Fruit fly (Drosophila melanogaster) whole organism, embryonic: ENCODE data around the gene NANS.

Experiments
- B-H1 ChIP-seq: fragments of 200-800 bp; sonication (Bioruptor generic); IDR thresholded peaks from 3 replicates; pipeline ENCODE4 v1.3.6; 2022; ENCODE audit warnings: missing biosample characterization, missing genetic modification characterization
- B-H2 ChIP-seq: fragments of 200-800 bp; sonication (Bioruptor generic); optimal IDR thresholded peaks from 2 replicates; lab custom pipeline; 2018; ENCODE audit warnings: missing biosample characterization, mild to moderate bottlenecking, missing genetic modification characterization
- Bgb ChIP-seq: fragments of 200-800 bp; sonication (Bioruptor generic); IDR thresholded peaks from 2 replicates; pipeline ENCODE4 v1.3.6; 2022; ENCODE audit warnings: missing biosample characterization, missing genetic modification characterization; ENCODE audit not compliant: partially characterized antibody
- CG11398 ChIP-seq: fragments of 200-800 bp; sonication (Bioruptor generic); optimal IDR thresholded peaks from 2 replicates; lab custom pipeline; 2016; ENCODE audit warnings: missing biosample characterization, missing genetic modification characterization
- CG13123 ChIP-seq: fragments of 200-800 bp; sonication (Bioruptor generic); optimal IDR thresholded peaks from 2 replicates; lab custom pipeline; 2016; ENCODE audit warnings: missing biosample characterization, missing genetic modification characterization
- CG13424 ChIP-seq: fragments of 200-800 bp; sonication (Bioruptor generic); optimal IDR thresholded peaks from 2 replicates; lab custom pipeline; 2019; ENCODE audit warnings: missing biosample characterization, mild to moderate bottlenecking, missing genetic modification characterization, moderate library complexity
- CG15011 ChIP-seq: fragments of 200-800 bp; sonication (Bioruptor generic); optimal IDR thresholded peaks from 3 replicates; lab custom pipeline; 2018; ENCODE audit warnings: missing biosample characterization, mild to moderate bottlenecking, missing genetic modification characterization
- CG17186 ChIP-seq: fragments of 200-800 bp; sonication (Bioruptor generic); optimal IDR thresholded peaks from 3 replicates; lab custom pipeline; 2017; ENCODE audit warnings: missing biosample characterization, missing genetic modification reagents, missing genetic modification characterization
- CG18599 ChIP-seq: fragments of 200-800 bp; sonication (Bioruptor generic); optimal IDR thresholded peaks from 3 replicates; lab custom pipeline; 2017; ENCODE audit warnings: missing biosample characterization, missing genetic modification characterization, mild to moderate bottlenecking, moderate library complexity, missing genetic modification reagents
- CG2120 ChIP-seq: fragments of 200-800 bp; sonication (Bioruptor generic); optimal IDR thresholded peaks from 3 replicates; lab custom pipeline; 2016; ENCODE audit warnings: missing biosample characterization, missing genetic modification characterization
- CG2129 ChIP-seq: fragments of 200-800 bp; sonication (Bioruptor generic); IDR thresholded peaks from 2 replicates; pipeline ENCODE4 v1.3.6; 2022; ENCODE audit warnings: missing biosample characterization, missing genetic modification characterization; ENCODE audit not compliant: partially characterized antibody
- CG33557 ChIP-seq: fragments of 200-800 bp; sonication (Bioruptor generic); optimal IDR thresholded peaks from 2 replicates; lab custom pipeline; 2019; ENCODE audit warnings: missing biosample characterization, mild to moderate bottlenecking, missing genetic modification characterization, moderate library complexity
- CG42726 ChIP-seq: fragments of 200-800 bp; sonication (Bioruptor generic); IDR thresholded peaks from 2 replicates; pipeline ENCODE4 v1.3.6; 2022; ENCODE audit warnings: missing biosample characterization, missing genetic modification characterization; ENCODE audit not compliant: partially characterized antibody
- CG5953 ChIP-seq: fragments of 200-800 bp; sonication (Bioruptor generic); IDR thresholded peaks from 2 replicates; pipeline ENCODE4 v1.3.6; 2022; ENCODE audit warnings: missing biosample characterization, missing genetic modification characterization
- CG6254 ChIP-seq: fragments of 200-800 bp; sonication (Bioruptor generic); optimal IDR thresholded peaks from 3 replicates; lab custom pipeline; 2017; ENCODE audit warnings: mild to moderate bottlenecking, missing biosample characterization, missing genetic modification reagents, missing genetic modification characterization
- CG7271 ChIP-seq: fragments of 200-800 bp; sonication (Bioruptor generic); optimal IDR thresholded peaks from 2 replicates; lab custom pipeline; 2018; ENCODE audit warnings: missing biosample characterization, mild to moderate bottlenecking, missing genetic modification characterization, moderate library complexity
- CG9215 ChIP-seq: fragments of 200-800 bp; sonication (Bioruptor generic); IDR thresholded peaks from 2 replicates; pipeline ENCODE4 v1.3.6; 2022; ENCODE audit warnings: missing biosample characterization, missing genetic modification characterization
- CG9797 ChIP-seq: fragments of 200-800 bp; sonication (Bioruptor generic); optimal IDR thresholded peaks from 3 replicates; lab custom pipeline; 2018; ENCODE audit warnings: missing biosample characterization, mild to moderate bottlenecking, missing genetic modification characterization
- H2.0 ChIP-seq: fragments of 200-800 bp; sonication (Bioruptor generic); IDR thresholded peaks from 2 replicates; pipeline ENCODE4 v1.3.6; 2022; ENCODE audit warnings: missing biosample characterization, missing genetic modification characterization
- Hand ChIP-seq: fragments of 200-800 bp; sonication (Bioruptor generic); optimal IDR thresholded peaks from 2 replicates; lab custom pipeline; 2017; ENCODE audit warnings: mild to moderate bottlenecking, missing biosample characterization, missing genetic modification reagents, missing genetic modification characterization
- Hmx ChIP-seq: fragments of 200-800 bp; sonication (Bioruptor generic); optimal IDR thresholded peaks from 2 replicates; lab custom pipeline; 2016; ENCODE audit warnings: missing biosample characterization, missing genetic modification characterization
- Max ChIP-seq: fragments of 200-800 bp; sonication (Bioruptor generic); optimal IDR thresholded peaks from 2 replicates; lab custom pipeline; 2016; ENCODE audit warnings: missing biosample characterization, mild to moderate bottlenecking, missing genetic modification characterization
- Mrtf ChIP-seq: fragments of 200-800 bp; sonication (Bioruptor generic); IDR thresholded peaks from 3 replicates; pipeline ENCODE4 v1.3.6; 2022; ENCODE audit warnings: missing biosample characterization, missing genetic modification characterization
- Nf-YA ChIP-seq: fragments of 200-800 bp; sonication (Bioruptor generic); IDR thresholded peaks from 2 replicates; pipeline ENCODE4 v1.3.6; 2022; ENCODE audit warnings: missing biosample characterization, missing genetic modification characterization
- NfI ChIP-seq: fragments of 200-800 bp; sonication (Bioruptor generic); optimal IDR thresholded peaks from 3 replicates; lab custom pipeline; 2018; ENCODE audit warnings: missing biosample characterization, mild to moderate bottlenecking, missing genetic modification characterization, moderate library complexity
- Poxn ChIP-seq: fragments of 200-800 bp; sonication (Bioruptor generic); IDR thresholded peaks from 2 replicates; pipeline ENCODE4 v1.3.6; 2022; ENCODE audit warnings: missing biosample characterization, missing genetic modification characterization
- Stat92E ChIP-seq, 3 experiments: fragments of >200 bp in 2 of 3; fragments of 200-800 bp in 1 of 3; sonication (Bioruptor generic) in 1 of 3; optimal IDR thresholded peaks; 2 replicates each; lab custom pipeline; 2017 to 2019; ENCODE audit warnings: missing biosample characterization in 3 of 3, missing genetic modification characterization in 3 of 3, mild to moderate bottlenecking in 1 of 3, moderate library complexity in 1 of 3
- Trl ChIP-seq, 3 experiments: fragments of >200 bp in 2 of 3; fragments of 200-800 bp in 1 of 3; sonication (Bioruptor generic) in 1 of 3; optimal IDR thresholded peaks; 2 replicates in 1 of 3; 3 replicates in 2 of 3; lab custom pipeline; 2016 to 2017; ENCODE audit warnings: missing biosample characterization in 1 of 3, missing genetic modification characterization in 1 of 3
- Xrp1 ChIP-seq: fragments of 200-800 bp; sonication (Bioruptor generic); IDR thresholded peaks from 2 replicates; pipeline ENCODE4 v1.3.6; 2022; ENCODE audit warnings: missing biosample characterization, missing genetic modification characterization
- bigmax ChIP-seq: fragments of 200-800 bp; sonication (Bioruptor generic); optimal IDR thresholded peaks from 2 replicates; lab custom pipeline; 2018; ENCODE audit warnings: missing biosample characterization, mild to moderate bottlenecking, missing genetic modification characterization
- btn ChIP-seq: fragments of 200-800 bp; sonication (Bioruptor generic); optimal IDR thresholded peaks from 2 replicates; lab custom pipeline; 2016; ENCODE audit warnings: missing biosample characterization, missing genetic modification characterization
- cas ChIP-seq: fragments of 200-800 bp; sonication (Bioruptor generic); IDR thresholded peaks from 2 replicates; pipeline ENCODE4 v1.3.6; 2022; ENCODE audit warnings: missing biosample characterization, missing genetic modification characterization
- dati ChIP-seq: fragments of 200-800 bp; sonication (Bioruptor generic); IDR thresholded peaks from 2 replicates; pipeline ENCODE4 v1.3.6; 2022; ENCODE audit warnings: missing biosample characterization, missing genetic modification characterization
- dm ChIP-seq: fragments of 200-800 bp; sonication (Bioruptor generic); optimal IDR thresholded peaks from 3 replicates; lab custom pipeline; 2016; ENCODE audit warnings: missing biosample characterization, missing genetic modification characterization
- gce ChIP-seq: fragments of 200-800 bp; sonication (Bioruptor generic); IDR thresholded peaks from 3 replicates; pipeline ENCODE4 v1.3.6; 2022; ENCODE audit warnings: missing biosample characterization, missing genetic modification characterization
- gt ChIP-seq: fragments of 200-800 bp; sonication (Bioruptor generic); IDR thresholded peaks from 2 replicates; pipeline ENCODE4 v1.3.6; 2022; ENCODE audit warnings: missing biosample characterization, missing genetic modification characterization
- h ChIP-seq: fragments of >200 bp; optimal IDR thresholded peaks from 2 replicates; lab custom pipeline; 2017
- hbn ChIP-seq: fragments of 200-800 bp; sonication (Bioruptor generic); IDR thresholded peaks from 2 replicates; pipeline ENCODE4 v1.3.6; 2022; ENCODE audit warnings: missing biosample characterization, missing genetic modification characterization; ENCODE audit not compliant: partially characterized antibody
- lola ChIP-seq, 3 experiments: fragments of >200 bp in 2 of 3; fragments of 200-800 bp in 1 of 3; sonication (Bioruptor generic) in 1 of 3; optimal IDR thresholded peaks; 2 replicates each; lab custom pipeline; 2017 to 2019; ENCODE audit warnings: missing biosample characterization in 3 of 3, missing genetic modification characterization in 3 of 3, mild to moderate bottlenecking in 1 of 3, moderate library complexity in 1 of 3
- mld ChIP-seq: fragments of 200-800 bp; sonication (Bioruptor generic); IDR thresholded peaks from 3 replicates; pipeline ENCODE4 v1.3.6; 2022; ENCODE audit warnings: missing biosample characterization, missing genetic modification characterization; ENCODE audit not compliant: partially characterized antibody
- nerfin-1 ChIP-seq: fragments of 200-800 bp; sonication (Bioruptor generic); optimal IDR thresholded peaks from 3 replicates; lab custom pipeline; 2019; ENCODE audit warnings: missing biosample characterization, mild to moderate bottlenecking, missing genetic modification characterization, moderate library complexity
- oc ChIP-seq: fragments of 200-800 bp; sonication (Bioruptor generic); optimal IDR thresholded peaks from 2 replicates; lab custom pipeline; 2018; ENCODE audit warnings: missing biosample characterization, mild to moderate bottlenecking, missing genetic modification characterization, moderate library complexity
- peb ChIP-seq: fragments of 200-800 bp; sonication (Bioruptor generic); IDR thresholded peaks from 2 replicates; pipeline ENCODE4 v1.3.6; 2022; ENCODE audit warnings: missing biosample characterization, missing genetic modification characterization
- prd ChIP-seq, 3 experiments: fragments of >200 bp in 2 of 3; fragments of 200-800 bp in 1 of 3; sonication (Bioruptor generic) in 1 of 3; optimal IDR thresholded peaks in 2 of 3; IDR thresholded peaks in 1 of 3; 2 replicates in 2 of 3; 3 replicates in 1 of 3; pipeline versions ENCODE4 v1.3.6 to Lab custom; 2017 to 2022; ENCODE audit warnings: missing biosample characterization in 1 of 3, missing genetic modification characterization in 1 of 3
- rib ChIP-seq: fragments of 200-800 bp; sonication (Bioruptor generic); IDR thresholded peaks from 2 replicates; pipeline ENCODE4 v1.3.6; 2022; ENCODE audit warnings: missing biosample characterization, missing genetic modification characterization
- sob ChIP-seq: fragments of 200-800 bp; sonication (Bioruptor generic); IDR thresholded peaks from 2 replicates; pipeline ENCODE4 v1.3.6; 2022; ENCODE audit warnings: missing biosample characterization, missing genetic modification characterization
- ssp ChIP-seq: fragments of 200-800 bp; sonication (Bioruptor generic); IDR thresholded peaks from 2 replicates; pipeline ENCODE4 v1.3.6; 2022; ENCODE audit warnings: missing biosample characterization, missing genetic modification characterization
- ttk ChIP-seq: fragments of 200-800 bp; sonication (Bioruptor generic); IDR thresholded peaks from 2 replicates; pipeline ENCODE4 v2.1.2; 2022; ENCODE audit warnings: missing biosample characterization, missing genetic modification characterization
- zen ChIP-seq: fragments of 200-800 bp; sonication (Bioruptor generic); optimal IDR thresholded peaks from 3 replicates; lab custom pipeline; 2018; ENCODE audit warnings: missing biosample characterization, mild to moderate bottlenecking, missing genetic modification characterization, moderate library complexity
- zfh2 ChIP-seq: fragments of 200-800 bp; sonication (Bioruptor generic); optimal IDR thresholded peaks from 2 replicates; lab custom pipeline; 2016; ENCODE audit warnings: missing biosample characterization, missing genetic modification characterization

NANS gene

DNA sequence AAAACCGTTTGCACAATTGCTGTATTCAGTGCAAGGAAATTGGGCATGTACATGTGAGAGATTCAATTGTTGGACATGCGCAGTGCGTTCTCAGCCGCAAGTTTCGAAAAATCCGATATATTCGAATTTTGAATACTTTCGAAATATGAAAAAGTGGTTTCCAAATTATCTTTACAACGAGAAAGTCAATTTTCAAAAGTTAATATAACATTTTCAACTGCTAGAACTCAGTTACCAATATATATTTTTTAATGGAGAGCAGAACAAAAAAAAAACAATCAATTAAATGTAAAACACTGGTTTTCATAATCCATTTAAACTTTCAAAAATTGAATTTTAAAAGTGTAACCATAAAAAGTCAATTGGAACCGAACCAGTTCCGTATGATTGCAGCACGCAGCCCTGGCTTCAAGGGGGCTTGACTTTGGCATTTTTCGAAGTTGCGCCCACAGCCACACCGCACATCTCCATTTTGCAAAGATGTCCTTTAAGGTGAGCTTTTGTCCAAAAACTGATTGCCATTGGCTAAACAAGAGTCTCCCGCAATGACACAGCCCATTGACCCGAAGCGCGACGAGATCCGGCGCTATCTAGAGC lies 3.9 kb upstream of the NANS start, which contains the start of the genes Scgbeta and CG17202 (continued):
- TF ChIP-seq Stat92E (GFP tag; optimal IDR thresholded peaks at IDR 0.05; lab: Kevin White, UChicago) (no peak), CG17186 (no peak), Hand (GFP tag; lab: Kevin White, UChicago) (no peak), B-H1 (GFP tag; lab: Robert Waterston, UW) (no peak), CG13424 (peak; percentile 41), ttk (GFP tag; lab: Robert Waterston, UW) (no peak), Hmx (GFP tag; lab: Kevin White, UChicago) (no peak), btn (no peak), dm (GFP tag; lab: Kevin White, UChicago) (no peak), CG9797 (peak; percentile 79), ssp (GFP tag; lab: Robert Waterston, UW) (no peak), nerfin-1 (tag; lab: Kevin White, UChicago) (no peak), bigmax (GFP tag; lab: Kevin White, UChicago) (no peak), Poxn (GFP tag; lab: Robert Waterston, UW) (no peak), CG18599 (GFP tag; lab: Kevin White, UChicago) (no peak), CG5953 (no peak), Max (GFP tag; lab: Kevin White, UChicago) (peak; percentile 23), CG11398 (GFP tag; lab: Kevin White, UChicago) (peak; percentile 2), CG7271 (tag; lab: Kevin White, UChicago) (no peak), zfh2 (no peak), H2.0 (GFP tag; lab: Robert Waterston, UW) (no peak), NfI (GFP tag; lab: Kevin White, UChicago) (no peak), CG6254 (no peak), rib (GFP tag; lab: Robert Waterston, UW) (no peak), hbn (no peak), Trl (optimal IDR thresholded peaks at IDR 0.05; lab: Kevin White, UChicago) (no peak), Trl (GFP tag; optimal IDR thresholded peaks at IDR 0.05; lab: Kevin White, UChicago) (no peak), lola (GFP tag; optimal IDR thresholded peaks at IDR 0.05; lab: Kevin White, UChicago) (no peak), CG42726 (GFP tag; lab: Robert Waterston, UW) (no peak), mld (GFP tag; lab: Robert Waterston, UW) (no peak), dati (GFP tag; lab: Robert Waterston, UW) (no peak), CG2120 (GFP tag; lab: Kevin White, UChicago) (peak; percentile 59), CG2129 (GFP tag; lab: Robert Waterston, UW) (no peak), CG33557 (GFP tag; lab: Kevin White, UChicago) (no peak), CG9215 (no peak), Bgb (peak; percentile 33; the same call in 1 of the 2 replicates), prd (optimal IDR thresholded peaks at IDR 0.05; lab: Kevin White, UChicago) (no peak), prd (GFP tag; IDR thresholded peaks at IDR 0.05; lab: Robert Waterston, UW) (no peak), cas (GFP tag; lab: Robert Waterston, UW) (no peak), oc (no peak), Mrtf (no peak), peb (GFP tag; lab: Robert Waterston, UW) (no peak), Nf-YA (GFP tag; lab: Robert Waterston, UW) (no peak), sob (GFP tag; lab: Robert Waterston, UW) (no peak), h (no peak), zen (peak; percentile 12), gce (no peak), gt (no peak), CG13123 (GFP tag; lab: Kevin White, UChicago) (no peak), B-H2 (GFP tag; lab: Kevin White, UChicago) (no peak), CG15011 (GFP tag; lab: Kevin White, UChicago) (no peak), Xrp1 (GFP tag; lab: Robert Waterston, UW) (no peak)
